Fruit fly (Drosophila melanogaster) whole organism, wandering third instar larva: ENCODE results near the gene CG14853.

Experiments
- CrebA ChIP-seq: fragments of 200-800 bp; sonication (Bioruptor generic); optimal IDR thresholded peaks from 2 replicates; lab custom pipeline; 2016; ENCODE audit warnings: missing biosample characterization, mild to moderate bottlenecking, missing genetic modification characterization, borderline replicate concordance
- Dif ChIP-seq: fragments of 200-275, 200-300 bp; sonication (Bioruptor generic); optimal IDR thresholded peaks from 2 replicates; lab custom pipeline; 2018; ENCODE audit warnings: missing biosample characterization, missing genetic modification characterization; ENCODE audit not compliant: partially characterized antibody
- Hr83 ChIP-seq: fragments of 200-300 bp; sonication (Bioruptor generic); optimal IDR thresholded peaks from 2 replicates; lab custom pipeline; 2016; ENCODE audit warnings: missing biosample characterization, mild to moderate bottlenecking, missing genetic modification characterization, moderate library complexity; ENCODE audit not compliant: poor library complexity, severe bottlenecking
- Myc ChIP-seq: fragments of >200 bp; optimal IDR thresholded peaks from 2 replicates; lab custom pipeline; 2017
- OdsH ChIP-seq: fragments of 200-800 bp; sonication (Bioruptor generic); optimal IDR thresholded peaks from 2 replicates; lab custom pipeline; 2016; ENCODE audit warnings: missing biosample characterization, mild to moderate bottlenecking, missing genetic modification characterization
- Rel ChIP-seq, 2 experiments: fragments of 200-800 bp; sonication (Bioruptor generic) in 1 of 2; optimal IDR thresholded peaks; 2 replicates in 1 of 2; 3 replicates in 1 of 2; lab custom pipeline; 2016 to 2019; ENCODE audit warnings: mild to moderate bottlenecking in 2 of 2, missing biosample characterization in 2 of 2, missing genetic modification characterization in 2 of 2, moderate library complexity in 1 of 2
- br ChIP-seq: fragments of 200-800 bp; sonication (Bioruptor generic); optimal IDR thresholded peaks from 2 replicates; lab custom pipeline; 2016; ENCODE audit warnings: missing biosample characterization, missing genetic modification characterization
- brk ChIP-seq: fragments of 200-800 bp; sonication (Bioruptor generic); optimal IDR thresholded peaks from 2 replicates; lab custom pipeline; 2016; ENCODE audit warnings: missing biosample characterization, mild to moderate bottlenecking, missing genetic modification characterization
- ey ChIP-seq: fragments of 200-800 bp; sonication (Bioruptor generic); optimal IDR thresholded peaks from 2 replicates; lab custom pipeline; 2016; ENCODE audit warnings: missing biosample characterization, missing genetic modification characterization
- fru ChIP-seq: fragments of 200-800 bp; sonication (Bioruptor generic); optimal IDR thresholded peaks from 3 replicates; lab custom pipeline; 2016; ENCODE audit warnings: missing biosample characterization, mild to moderate bottlenecking, missing genetic modification characterization
- h ChIP-seq: fragments of 200-800 bp; sonication (Bioruptor generic); optimal IDR thresholded peaks from 3 replicates; lab custom pipeline; 2016; ENCODE audit warnings: missing biosample characterization, mild to moderate bottlenecking, missing genetic modification characterization
- usp ChIP-seq: fragments of >200 bp; optimal IDR thresholded peaks from 2 replicates; lab custom pipeline; 2017; ENCODE audit warnings: missing biosample characterization, missing genetic modification characterization
- woc ChIP-seq: sonication (Bioruptor generic); optimal IDR thresholded peaks from 2 replicates; lab custom pipeline; 2016; ENCODE audit warnings: missing biosample characterization, mild to moderate bottlenecking, missing genetic modification characterization

dm6 chr3R:14574962-14575717 is 34.3 kb upstream of the CG14853 start:
- TF ChIP-seq CrebA (no peak), ey (peak; percentile 69), OdsH (peak; percentile 75), Myc (lab: Kevin White, UChicago) (peak; percentile 87), brk (GFP tag; lab: Kevin White, UChicago) (no peak), fru (GFP tag; lab: Kevin White, UChicago) (peak; percentile 60), Hr83 (GFP tag; lab: Kevin White, UChicago) (no peak), Dif (GFP tag; lab: Kevin White, UChicago) (no peak), woc (GFP tag; lab: Kevin White, UChicago) (peak; percentile 68), br (GFP tag; lab: Kevin White, UChicago) (peak; percentile 47), Rel (GFP tag; optimal IDR thresholded peaks at IDR 0.05; lab: Kevin White, UChicago) (no peak), Rel (tag; optimal IDR thresholded peaks at IDR 0.05; lab: Kevin White, UChicago) (no peak), usp (GFP tag; lab: Kevin White, UChicago) (no peak), h (GFP tag; lab: Kevin White, UChicago) (peak; percentile 61)
